Worm (Caenorhabditis elegans): ENCODE measurements around the gene dpl-1.

DNA sequence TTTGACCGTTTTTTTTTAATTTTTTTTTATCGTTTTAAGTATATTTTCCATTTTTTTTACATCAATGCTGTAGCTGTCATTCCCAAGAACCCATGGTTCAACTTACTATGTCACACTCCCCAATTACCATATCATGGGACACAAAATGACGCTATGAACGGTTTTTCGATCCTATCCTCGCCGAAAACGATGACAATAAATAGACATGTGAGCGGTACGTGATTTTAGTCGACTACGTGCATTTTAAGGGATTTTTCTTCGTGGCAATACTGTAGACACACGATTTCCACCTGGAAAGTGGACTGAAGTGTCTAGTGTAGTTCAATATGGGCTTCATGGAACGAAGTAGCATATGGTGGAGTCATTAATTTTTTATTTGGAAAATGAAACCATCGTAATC lies 13.4 kb upstream of the dpl-1 start:
- TF ChIP-seq ces-1 (GFP tag; optimal IDR thresholded peaks at IDR 0.05) (no peak), unc-62 (GFP tag; optimal IDR thresholded peaks at IDR 0.05) (no peak), snpc-4 (tag; optimal IDR thresholded peaks at IDR 0.05) (no peak), nhr-90 (tag; optimal IDR thresholded peaks at IDR 0.05; ENCODE audit: poor library complexity) (peak; percentile 18), sup-37 (GFP tag; optimal IDR thresholded peaks at IDR 0.05) (no peak), nhr-20 (tag; optimal IDR thresholded peaks at IDR 0.05) (peak; percentile 65), lin-39 (tag; optimal IDR thresholded peaks at IDR 0.05) (no peak), mep-1 (tag; optimal IDR thresholded peaks at IDR 0.05) (no peak)
